Worm (Caenorhabditis elegans) whole organism, L4 larva: Measurements from ENCODE around the gene F28B12.1.

ENCODE experiments used
- T20F7.1 ChIP-seq: fragments of 200-800 bp; sonication (Bioruptor generic); optimal IDR thresholded peaks from 2 replicates; lab custom pipeline; 2018; ENCODE audit warnings: mild to moderate bottlenecking, missing genetic modification characterization, missing compliant biosample characterization
- ZK337.2 ChIP-seq: fragments of 200-800 bp; sonication (Bioruptor generic); IDR thresholded peaks from 2 replicates; pipeline ENCODE4 v1.3.6; 2022; ENCODE audit warnings: missing genetic modification reagents, missing genetic modification characterization, missing compliant biosample characterization
- nhr-237 ChIP-seq: sonication (generic microtip); optimal IDR thresholded peaks from 2 replicates; lab custom pipeline; 2017; ENCODE audit warnings: missing biosample characterization, missing genetic modification characterization
- pha-4 ChIP-seq, 2 experiments: fragments of 150-350 bp in 1 of 2; fragments of 200-800 bp in 1 of 2; sonication (Bioruptor generic) in 1 of 2; IDR thresholded peaks in 1 of 2; optimal IDR thresholded peaks in 1 of 2; 2 replicates each; pipeline versions ENCODE4 v1.3.6 to Lab custom; 2014 to 2022; ENCODE audit warnings: missing genetic modification characterization in 2 of 2, missing genetic modification reagents in 2 of 2, missing biosample characterization in 1 of 2, missing compliant biosample characterization in 1 of 2
- snpc-4 ChIP-seq: fragments of 150-350 bp; optimal IDR thresholded peaks from 2 replicates; lab custom pipeline; 2014; ENCODE audit warnings: missing biosample characterization, missing genetic modification characterization

DNA sequence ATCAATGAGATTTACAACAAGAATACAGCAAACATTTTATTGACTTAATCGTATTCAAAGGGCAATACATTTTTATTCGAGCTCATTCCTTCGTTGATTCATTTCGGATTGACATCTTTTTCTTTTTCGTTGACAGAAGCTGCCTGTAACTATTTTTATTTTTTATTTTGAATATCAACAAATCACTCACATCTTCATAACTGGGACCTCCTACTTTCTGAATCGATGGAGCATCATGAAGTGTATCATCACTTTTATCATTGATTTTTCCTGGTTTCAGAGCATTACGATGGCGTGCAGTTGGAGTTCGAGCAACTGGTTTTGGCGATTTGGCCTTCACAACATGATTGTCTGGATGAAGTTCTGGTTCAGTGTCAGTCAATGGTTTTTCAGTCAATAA lies 25.3 kb downstream of the F28B12.1 start, which contains the start of gene B0034.1:
- TF ChIP-seq ZK337.2 (GFP tag; lab: Robert Waterston, UW) (no peak), pha-4 (GFP tag; IDR thresholded peaks at IDR 0.05; lab: Robert Waterston, UW) (no peak), pha-4 (tag; optimal IDR thresholded peaks at IDR 0.05; lab: Kevin White, UChicago) (no peak), T20F7.1 (GFP tag; lab: Kevin White, UChicago) (no peak), nhr-237 (no peak), snpc-4 (no peak)
